Worm (Caenorhabditis elegans) whole organism, L4 larva: ENCODE data around the gene ncx-8.

ENCODE experiments used
- fos-1 ChIP-seq: fragments of 150-350 bp; optimal IDR thresholded peaks from 2 replicates; lab custom pipeline; 2014; ENCODE audit warnings: missing biosample characterization, missing genetic modification characterization
- mdl-1 ChIP-seq, 2 experiments: fragments of 150-350 bp in 1 of 2; sonication (generic microtip) in 1 of 2; optimal IDR thresholded peaks; 2 replicates each; lab custom pipeline; 2014 to 2017; ENCODE audit warnings: missing biosample characterization in 2 of 2, missing genetic modification characterization in 2 of 2
- nhr-237 ChIP-seq: sonication (generic microtip); optimal IDR thresholded peaks from 2 replicates; lab custom pipeline; 2017; ENCODE audit warnings: missing biosample characterization, missing genetic modification characterization
- snpc-4 ChIP-seq: fragments of 150-350 bp; optimal IDR thresholded peaks from 2 replicates; lab custom pipeline; 2014; ENCODE audit warnings: missing biosample characterization, missing genetic modification characterization

DNA sequence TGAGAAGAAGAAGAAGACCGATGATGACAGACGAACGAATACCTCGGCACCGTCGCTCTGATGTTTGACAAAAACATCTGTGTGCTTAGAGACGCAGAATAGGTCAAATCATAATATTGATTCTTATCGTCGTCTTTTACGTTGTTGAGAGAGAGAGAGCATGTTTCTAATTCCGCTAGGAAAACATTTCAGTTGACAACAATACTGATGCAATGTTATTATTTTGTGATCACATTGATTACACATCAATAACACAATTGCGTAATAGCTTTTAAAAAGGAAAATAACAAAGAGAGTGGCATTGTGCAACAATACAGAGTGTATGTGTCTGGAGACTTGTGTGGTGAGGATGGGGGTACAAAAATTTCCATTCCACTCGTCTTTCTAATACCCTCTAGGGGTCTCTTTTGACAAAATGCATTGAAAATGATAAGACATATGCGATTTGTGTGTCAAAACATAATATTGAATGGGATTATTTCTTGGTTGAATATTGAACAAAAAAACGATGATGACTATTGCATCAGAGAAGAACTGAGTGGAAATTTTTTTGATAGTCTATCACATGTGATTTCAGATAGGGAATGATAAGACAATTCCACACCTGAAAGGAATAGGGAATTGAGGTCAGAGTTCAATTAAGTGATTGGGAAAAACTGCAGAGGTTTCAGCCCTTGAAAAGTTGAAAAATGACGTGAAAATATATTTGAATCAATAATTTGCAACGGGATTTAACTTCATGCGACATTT, 22.2 kb downstream of the ncx-8 start:
- TF ChIP-seq snpc-4 (tag; lab: Kevin White, UChicago) (no peak), fos-1 (no peak), mdl-1 (tag; optimal IDR thresholded peaks at IDR 0.05; lab: Kevin White, UChicago) (no peak), nhr-237 (tag; lab: Kevin White, UChicago) (no peak)
